Worm (Caenorhabditis elegans) whole organism, young adult: ENCODE measurements around the gene srz-29.

Experiments used
- C17E4.6 ChIP-seq: fragments of 200-800 bp; sonication (Bioruptor generic); IDR thresholded peaks from 2 replicates; pipeline ENCODE4 v1.3.6; 2022; ENCODE audit warnings: missing genetic modification reagents, missing genetic modification characterization, missing compliant biosample characterization
- D2030.7 ChIP-seq: fragments of 200-800 bp; sonication (Bioruptor generic); IDR thresholded peaks from 2 replicates; pipeline ENCODE4 v1.3.6; 2022; ENCODE audit warnings: missing genetic modification reagents, missing genetic modification characterization, missing compliant biosample characterization
- F33H1.4 ChIP-seq: fragments of 200-800 bp; sonication (Bioruptor generic); IDR thresholded peaks from 2 replicates; pipeline ENCODE4 v1.3.6; 2022; ENCODE audit warnings: missing genetic modification reagents, missing genetic modification characterization, missing compliant biosample characterization
- F55B11.4 ChIP-seq: sonication (generic microtip); optimal IDR thresholded peaks from 2 replicates; lab custom pipeline; 2016; ENCODE audit warnings: missing compliant biosample characterization, missing genetic modification characterization, borderline replicate concordance; ENCODE audit not compliant: insufficient read depth
- K11D2.4 ChIP-seq: fragments of 200-800 bp; sonication (Bioruptor generic); IDR thresholded peaks from 2 replicates; pipeline ENCODE4 v1.3.6; 2022; ENCODE audit warnings: missing genetic modification reagents, missing genetic modification characterization, missing compliant biosample characterization
- T07F8.4 ChIP-seq: sonication (generic microtip); optimal IDR thresholded peaks from 2 replicates; lab custom pipeline; 2016; ENCODE audit warnings: mild to moderate bottlenecking, missing genetic modification characterization, moderate library complexity, missing compliant biosample characterization
- Y56A3A.18 ChIP-seq: fragments of 200-800 bp; sonication (Bioruptor generic); IDR thresholded peaks from 2 replicates; pipeline ENCODE4 v1.3.6; 2022; ENCODE audit warnings: missing genetic modification reagents, missing genetic modification characterization, missing compliant biosample characterization
- Y95B8A.8 ChIP-seq: fragments of 200-800 bp; sonication (Bioruptor generic); IDR thresholded peaks from 2 replicates; pipeline ENCODE4 v1.3.6; 2022; ENCODE audit warnings: missing genetic modification reagents, missing genetic modification characterization, missing compliant biosample characterization
- aptf-3 ChIP-seq: fragments of 200-800 bp; sonication (Bioruptor generic); IDR thresholded peaks from 2 replicates; pipeline ENCODE4 v1.3.6; 2022; ENCODE audit warnings: missing genetic modification characterization, missing compliant biosample characterization
- athp-1 ChIP-seq: sonication (generic microtip); optimal IDR thresholded peaks from 2 replicates; lab custom pipeline; 2017; ENCODE audit warnings: mild to moderate bottlenecking, missing genetic modification characterization, missing compliant biosample characterization
- attf-3 ChIP-seq: fragments of 200-800 bp; sonication (Bioruptor generic); conservative IDR thresholded peaks from 2 replicates; pipeline ENCODE4 v1.3.6; 2022; ENCODE audit warnings: missing genetic modification reagents, missing genetic modification characterization, missing compliant biosample characterization
- attf-6 ChIP-seq: fragments of 200-800 bp; sonication (Bioruptor generic); IDR thresholded peaks from 2 replicates; pipeline ENCODE4 v1.3.6; 2022; ENCODE audit warnings: missing genetic modification reagents, missing genetic modification characterization, missing compliant biosample characterization
- bed-1 ChIP-seq: fragments of 200-800 bp; sonication (Bioruptor generic); IDR thresholded peaks from 2 replicates; pipeline ENCODE4 v1.3.6; 2022; ENCODE audit warnings: missing genetic modification reagents, missing genetic modification characterization, missing compliant biosample characterization
- bed-2 ChIP-seq: fragments of 200-800 bp; sonication (Bioruptor generic); IDR thresholded peaks from 2 replicates; pipeline ENCODE4 v1.3.6; 2022; ENCODE audit warnings: missing genetic modification reagents, missing genetic modification characterization, missing compliant biosample characterization
- cebp-2 ChIP-seq: fragments of 200-800 bp; sonication (Bioruptor generic); IDR thresholded peaks from 2 replicates; pipeline ENCODE4 v1.3.6; 2022; ENCODE audit warnings: missing genetic modification characterization, missing compliant biosample characterization
- ceh-100 ChIP-seq: fragments of 200-800 bp; sonication (Bioruptor generic); IDR thresholded peaks from 2 replicates; pipeline ENCODE4 v1.3.6; 2022; ENCODE audit warnings: missing genetic modification reagents, missing genetic modification characterization, missing compliant biosample characterization
- ceh-27 ChIP-seq: fragments of 200-800 bp; sonication (Bioruptor generic); optimal IDR thresholded peaks from 2 replicates; lab custom pipeline; 2018; ENCODE audit warnings: mild to moderate bottlenecking, missing genetic modification characterization, moderate library complexity, missing compliant biosample characterization
- ceh-79 ChIP-seq: sonication (generic microtip); optimal IDR thresholded peaks from 2 replicates; lab custom pipeline; 2017; ENCODE audit warnings: mild to moderate bottlenecking, missing genetic modification characterization, missing compliant biosample characterization
- egl-18 ChIP-seq: fragments of 200-800 bp; sonication (Bioruptor generic); IDR thresholded peaks from 2 replicates; pipeline ENCODE4 v1.3.6; 2022; ENCODE audit warnings: missing genetic modification reagents, missing genetic modification characterization, missing compliant biosample characterization
- ekl-4 ChIP-seq: fragments of 200-800 bp; sonication (Bioruptor generic); IDR thresholded peaks from 2 replicates; pipeline ENCODE4 v1.3.6; 2022; ENCODE audit warnings: missing genetic modification reagents, missing genetic modification characterization, missing compliant biosample characterization
- him-1 ChIP-seq: sonication (generic microtip); optimal IDR thresholded peaks from 2 replicates; lab custom pipeline; 2016; ENCODE audit warnings: missing genotype, missing genetic modification reagents, missing genetic modification characterization, missing compliant biosample characterization
- hlh-12 ChIP-seq: sonication (generic microtip); optimal IDR thresholded peaks from 2 replicates; lab custom pipeline; 2016; ENCODE audit warnings: missing genetic modification characterization, missing compliant biosample characterization
- hlh-26 ChIP-seq: fragments of 200-800 bp; sonication (Bioruptor generic); conservative IDR thresholded peaks from 2 replicates; pipeline ENCODE4 v1.3.6; 2022; ENCODE audit warnings: missing genetic modification reagents, missing genetic modification characterization, missing compliant biosample characterization
- hmg-1.2 ChIP-seq: fragments of 200-800 bp; sonication (Bioruptor generic); IDR thresholded peaks from 2 replicates; pipeline ENCODE4 v1.3.6; 2022; ENCODE audit warnings: missing genetic modification reagents, missing genetic modification characterization, missing compliant biosample characterization
- hmg-20 ChIP-seq: fragments of 200-800 bp; sonication (Bioruptor generic); IDR thresholded peaks from 2 replicates; pipeline ENCODE4 v1.3.6; 2022; ENCODE audit warnings: missing genetic modification reagents, missing genetic modification characterization, missing compliant biosample characterization
- hsf-1 ChIP-seq: fragments of 200-800 bp; sonication (Bioruptor generic); IDR thresholded peaks from 2 replicates; pipeline ENCODE4 v1.3.6; 2022; ENCODE audit warnings: missing genetic modification reagents, missing genetic modification characterization, missing compliant biosample characterization
- lin-26 ChIP-seq: fragments of 200-800 bp; sonication (Bioruptor generic); IDR thresholded peaks from 2 replicates; pipeline ENCODE4 v1.3.6; 2022; ENCODE audit warnings: missing genetic modification reagents, missing genetic modification characterization, missing compliant biosample characterization
- lin-40 ChIP-seq: sonication (generic microtip); optimal IDR thresholded peaks from 2 replicates; lab custom pipeline; 2016; ENCODE audit warnings: missing genetic modification characterization, mild to moderate bottlenecking, missing compliant biosample characterization, missing genotype, missing genetic modification reagents
- lir-1 ChIP-seq: fragments of 200-800 bp; sonication (Bioruptor generic); conservative IDR thresholded peaks from 2 replicates; pipeline ENCODE4 v1.3.6; 2022; ENCODE audit warnings: missing genetic modification reagents, missing genetic modification characterization, missing compliant biosample characterization
- madf-6 ChIP-seq: fragments of 200-800 bp; sonication (Bioruptor generic); IDR thresholded peaks from 2 replicates; pipeline ENCODE4 v1.3.6; 2022; ENCODE audit warnings: missing genetic modification reagents, missing genetic modification characterization, missing compliant biosample characterization
- madf-8 ChIP-seq: fragments of 200-800 bp; sonication (Bioruptor generic); conservative IDR thresholded peaks from 2 replicates; pipeline ENCODE4 v1.3.6; 2022; ENCODE audit warnings: missing genetic modification reagents, missing genetic modification characterization, missing compliant biosample characterization
- mxl-1 ChIP-seq: sonication (generic microtip); optimal IDR thresholded peaks from 2 replicates; lab custom pipeline; 2016; ENCODE audit warnings: missing genetic modification characterization, missing compliant biosample characterization
- nhr-120 ChIP-seq: fragments of 200-800 bp; sonication (Bioruptor generic); IDR thresholded peaks from 2 replicates; pipeline ENCODE4 v1.3.6; 2022; ENCODE audit warnings: missing genetic modification characterization, missing compliant biosample characterization
- nhr-27 ChIP-seq: fragments of 200-800 bp; sonication (Bioruptor generic); optimal IDR thresholded peaks from 2 replicates; lab custom pipeline; 2018; ENCODE audit warnings: mild to moderate bottlenecking, missing genetic modification characterization, moderate library complexity, missing compliant biosample characterization
- nhr-80 ChIP-seq: sonication (generic microtip); optimal IDR thresholded peaks from 2 replicates; lab custom pipeline; 2016; ENCODE audit warnings: missing genetic modification characterization, missing compliant biosample characterization
- rcor-1 ChIP-seq: fragments of 200-800 bp; sonication (Bioruptor generic); IDR thresholded peaks from 2 replicates; pipeline ENCODE4 v1.3.6; 2022; ENCODE audit warnings: missing genetic modification reagents, missing genetic modification characterization, missing compliant biosample characterization
- repo-1 ChIP-seq: sonication (generic microtip); optimal IDR thresholded peaks from 2 replicates; lab custom pipeline; 2017; ENCODE audit warnings: mild to moderate bottlenecking, missing genetic modification characterization, missing compliant biosample characterization
- snpc-1.1 ChIP-seq: sonication (generic microtip); optimal IDR thresholded peaks from 2 replicates; lab custom pipeline; 2017; ENCODE audit warnings: missing genetic modification characterization, mild to moderate bottlenecking, missing compliant biosample characterization, antibody characterized with exemption, moderate library complexity, missing genotype, missing genetic modification reagents; ENCODE audit not compliant: insufficient read depth
- snpc-1.3 ChIP-seq: sonication (generic microtip); optimal IDR thresholded peaks from 2 replicates; lab custom pipeline; 2017; ENCODE audit warnings: missing genetic modification characterization, mild to moderate bottlenecking, missing compliant biosample characterization, antibody characterized with exemption, moderate library complexity, missing genotype, missing genetic modification reagents; ENCODE audit not compliant: insufficient read depth
- snpc-3.4 ChIP-seq: sonication (generic microtip); optimal IDR thresholded peaks from 2 replicates; lab custom pipeline; 2017; ENCODE audit warnings: missing genetic modification characterization, mild to moderate bottlenecking, missing compliant biosample characterization, antibody characterized with exemption, moderate library complexity, missing genotype, missing genetic modification reagents
- snpc-4 ChIP-seq, 5 experiments: fragments of 150-350 bp in 1 of 5; sonication (generic microtip) in 4 of 5; optimal IDR thresholded peaks; 2 replicates each; lab custom pipeline; 2014 to 2018; ENCODE audit warnings: missing genetic modification characterization in 5 of 5, missing biosample characterization in 3 of 5, antibody characterized with exemption in 2 of 5, mild to moderate bottlenecking in 2 of 5, missing compliant biosample characterization in 2 of 5, missing genotype in 2 of 5, moderate library complexity in 2 of 5, missing genetic modification reagents in 1 of 5
- sptf-2 ChIP-seq: fragments of 200-800 bp; sonication (Bioruptor generic); optimal IDR thresholded peaks from 2 replicates; lab custom pipeline; 2018; ENCODE audit warnings: mild to moderate bottlenecking, missing genetic modification characterization, missing compliant biosample characterization
- tbp1 ChIP-seq: fragments of 200-800 bp; sonication (Bioruptor generic); optimal IDR thresholded peaks from 2 replicates; lab custom pipeline; 2018; ENCODE audit warnings: mild to moderate bottlenecking, missing genetic modification characterization, missing compliant biosample characterization
- unc-62 ChIP-seq: fragments of 150-350 bp; optimal IDR thresholded peaks from 2 replicates; lab custom pipeline; 2014; ENCODE audit warnings: missing biosample characterization, missing genetic modification reagents, missing genetic modification characterization

Gene srz-29

ce11 chrIV:13609755-13610154, 36.0 kb downstream of the srz-29 start, which contains the start of gene C08F11.13:
Gene C08F11.13 (minus strand): TSS chrIV:13609892.
- TF ChIP-seq nhr-80 (peak; percentile 26), ekl-4 (GFP tag; lab: Robert Waterston, UW) (no peak)

- no peak for TF ChIP-seq unc-62 (GFP tag; lab: Kevin White, UChicago)
- TF ChIP-seq hlh-26 (GFP tag; lab: Robert Waterston, UW), result no peak
- peak; percentile 81 for TF ChIP-seq snpc-1.3 (tag; lab: Kevin White, UChicago)
- no peak for TF ChIP-seq K11D2.4 (GFP tag; lab: Robert Waterston, UW)
- TF ChIP-seq F55B11.4 (tag; lab: Kevin White, UChicago), result no peak
- TF ChIP-seq madf-6 (GFP tag; lab: Robert Waterston, UW), result peak; percentile 65; the same call in 1 of the 2 replicates
- TF ChIP-seq T07F8.4, result no peak
- TF ChIP-seq madf-8 (GFP tag; lab: Robert Waterston, UW), result no peak
- TF ChIP-seq tbp1 (GFP tag; lab: Kevin White, UChicago), result peak; percentile 68
- no peak for TF ChIP-seq cebp-2 (GFP tag; lab: Robert Waterston, UW)
- 0 out of 2 replicates have a peak, but pooled peaks have one; percentile 20 for TF ChIP-seq hsf-1
- peak; percentile 94 for TF ChIP-seq attf-6 (GFP tag; lab: Robert Waterston, UW)
- TF ChIP-seq mxl-1 (tag; lab: Kevin White, UChicago), result no peak
- TF ChIP-seq nhr-120 (GFP tag; lab: Robert Waterston, UW), result no peak
- TF ChIP-seq rcor-1 (GFP tag; lab: Robert Waterston, UW), result 0 out of 2 replicates have a peak, but pooled peaks have one; percentile 16
- TF ChIP-seq Y95B8A.8 (GFP tag; lab: Robert Waterston, UW), result no peak
- TF ChIP-seq hmg-1.2, result peak; percentile 97
- 0 out of 2 replicates have a peak, but pooled peaks have one; percentile 35 for TF ChIP-seq ekl-4 (GFP tag; lab: Robert Waterston, UW)
- TF ChIP-seq sptf-2 (GFP tag; lab: Kevin White, UChicago), result no peak
- no peak for TF ChIP-seq repo-1
- peak; percentile 92 for TF ChIP-seq snpc-4 (GFP tag; optimal IDR thresholded peaks at IDR 0.05; lab: Kevin White, UChicago)
- TF ChIP-seq snpc-4 (tag; optimal IDR thresholded peaks at IDR 0.05; lab: Kevin White, UChicago), result peak; percentile 90 to 94 (median 92)
- TF ChIP-seq D2030.7 (GFP tag; lab: Robert Waterston, UW), result peak; percentile 57
- no peak for TF ChIP-seq nhr-27 (tag; lab: Kevin White, UChicago)
- TF ChIP-seq hmg-20 (GFP tag; lab: Robert Waterston, UW), result no peak
- TF ChIP-seq aptf-3 (GFP tag; lab: Robert Waterston, UW), result no peak
- TF ChIP-seq Y56A3A.18 (GFP tag; lab: Robert Waterston, UW), result no peak
- TF ChIP-seq bed-2, result no peak
- peak; percentile 93 for TF ChIP-seq snpc-1.1 (tag; lab: Kevin White, UChicago)
- no peak for TF ChIP-seq C17E4.6 (GFP tag; lab: Robert Waterston, UW)
- TF ChIP-seq lin-40 (tag; lab: Kevin White, UChicago), result no peak
- peak; percentile 84 for TF ChIP-seq snpc-3.4
- no peak for TF ChIP-seq lir-1 (GFP tag; lab: Robert Waterston, UW)
Measured at ce11 chrIV:13601973-13602669, 43.6 kb downstream of the srz-29 start, which contains the start of gene Y45F10B.59. Gene Y45F10B.59 (plus strand): TSS chrIV:13602619.

- TF ChIP-seq athp-1 (tag; lab: Kevin White, UChicago) (no peak), ceh-27 (GFP tag; lab: Kevin White, UChicago) (no peak), ceh-79 (tag; lab: Kevin White, UChicago) (no peak), madf-6 (GFP tag; lab: Robert Waterston, UW) (peak; percentile 77), snpc-1.1 (tag; lab: Kevin White, UChicago) (peak; percentile 93), bed-1 (no peak), ceh-100 (GFP tag; lab: Robert Waterston, UW) (peak; percentile 14; the same call in 1 of the 2 replicates), attf-3 (GFP tag; lab: Robert Waterston, UW) (no peak), egl-18 (GFP tag; lab: Robert Waterston, UW) (no peak), hlh-12 (tag; lab: Kevin White, UChicago) (no peak), F33H1.4 (GFP tag; lab: Robert Waterston, UW) (peak; percentile 33; the same call in 1 of the 2 replicates), lin-26 (0 out of 2 replicates have a peak, but pooled peaks have one; percentile 39), him-1 (tag; lab: Kevin White, UChicago) (no peak)
Measured at ce11 chrIV:13601428-13601827, 44.3 kb downstream of the srz-29 start.
